Worm (Caenorhabditis elegans) whole organism, L4/young adult: ENCODE results near the gene cct-6.

ENCODE experiments used
- W03F9.2 ChIP-seq: fragments of 150-350 bp; optimal IDR thresholded peaks from 2 replicates; lab custom pipeline; 2014; ENCODE audit warnings: missing biosample characterization, missing genetic modification characterization
- dao-5 ChIP-seq: sonication (generic microtip); optimal IDR thresholded peaks from 2 replicates; lab custom pipeline; 2016; ENCODE audit warnings: missing genotype, missing genetic modification characterization, moderate library complexity, missing compliant biosample characterization
- him-1 ChIP-seq: sonication (generic microtip); optimal IDR thresholded peaks from 2 replicates; lab custom pipeline; 2016; ENCODE audit warnings: missing genotype, missing genetic modification reagents, missing genetic modification characterization, missing compliant biosample characterization

Gene cct-6

ce11 chrIII:5863774-5864173 lies 8.3 kb upstream of the cct-6 start, which contains the start of gene dnpp-1:
dnpp-1 (minus strand) TSS chrIII:5863803.
- TF ChIP-seq him-1 (no peak), dao-5 (tag; lab: Kevin White, UChicago) (no peak), W03F9.2 (tag; lab: Kevin White, UChicago) (peak; percentile 16)

- TF ChIP-seq him-1, result no peak
- TF ChIP-seq dao-5 (tag; lab: Kevin White, UChicago), result no peak
- TF ChIP-seq W03F9.2 (tag; lab: Kevin White, UChicago), result no peak
These were observed 3.5 kb upstream of the cct-6 start, which contains the start of gene dpf-4 for ce11 chrIII:5859008-5859407. dpf-4 (plus strand) TSS chrIII:5859308.

- no peak for TF ChIP-seq him-1
- no peak for TF ChIP-seq dao-5 (tag; lab: Kevin White, UChicago)
- peak; percentile 1 for TF ChIP-seq W03F9.2 (tag; lab: Kevin White, UChicago)
These were observed 2.2 kb downstream of the cct-6 start, which contains the start of gene ddx-23 for ce11 chrIII:5853240-5853639. ddx-23 (minus strand) TSS chrIII:5853269.

- no peak for TF ChIP-seq him-1
- no peak for TF ChIP-seq dao-5 (tag; lab: Kevin White, UChicago)
- no peak for TF ChIP-seq W03F9.2 (tag; lab: Kevin White, UChicago)
These were observed 9.1 kb downstream of the cct-6 start for ce11 chrIII:5846412-5846811.

- TF ChIP-seq him-1 (peak; percentile 83), W03F9.2 (tag; lab: Kevin White, UChicago) (no peak)
These were observed 10.0 kb downstream of the cct-6 start for ce11 chrIII:5845483-5845882.

ce11 chrIII:5843662-5844061 lies 11.8 kb downstream of the cct-6 start:
- TF ChIP-seq him-1 (no peak), dao-5 (tag; lab: Kevin White, UChicago) (no peak), W03F9.2 (tag; lab: Kevin White, UChicago) (no peak)

ce11 chrIII:5842920-5843319 lies 12.6 kb downstream of the cct-6 start:
- TF ChIP-seq W03F9.2 (tag; lab: Kevin White, UChicago) (no peak), dao-5 (tag; lab: Kevin White, UChicago) (no peak), him-1 (no peak)

ce11 chrIII:5841676-5842075 lies 13.8 kb downstream of the cct-6 start:
- TF ChIP-seq dao-5 (tag; lab: Kevin White, UChicago), result no peak
- TF ChIP-seq him-1, result no peak
- no peak for TF ChIP-seq W03F9.2 (tag; lab: Kevin White, UChicago)

ce11 chrIII:5840815-5841573 lies 14.5 kb downstream of the cct-6 start:
- TF ChIP-seq W03F9.2 (tag; lab: Kevin White, UChicago), result no peak
- no peak for TF ChIP-seq dao-5 (tag; lab: Kevin White, UChicago)
- no peak for TF ChIP-seq him-1

ce11 chrIII:5840277-5840676 lies 15.2 kb downstream of the cct-6 start:
- TF ChIP-seq W03F9.2 (tag; lab: Kevin White, UChicago) (no peak), him-1 (no peak), dao-5 (tag; lab: Kevin White, UChicago) (no peak)

- TF ChIP-seq W03F9.2 (tag; lab: Kevin White, UChicago) (no peak), dao-5 (tag; lab: Kevin White, UChicago) (no peak), him-1 (no peak)
These were observed 15.9 kb downstream of the cct-6 start for ce11 chrIII:5839598-5839997.

ce11 chrIII:5839147-5839546 lies 16.3 kb downstream of the cct-6 start:
- no peak for TF ChIP-seq W03F9.2 (tag; lab: Kevin White, UChicago)
- no peak for TF ChIP-seq him-1
- TF ChIP-seq dao-5 (tag; lab: Kevin White, UChicago), result no peak

- TF ChIP-seq dao-5 (tag; lab: Kevin White, UChicago) (no peak), W03F9.2 (tag; lab: Kevin White, UChicago) (no peak), him-1 (no peak)
These were observed 17.1 kb downstream of the cct-6 start for ce11 chrIII:5838159-5839046.

- no peak for TF ChIP-seq W03F9.2 (tag; lab: Kevin White, UChicago)
- no peak for TF ChIP-seq him-1
- TF ChIP-seq dao-5 (tag; lab: Kevin White, UChicago), result no peak
These were observed 18.7 kb downstream of the cct-6 start, which contains the start of gene W04D12.1 for ce11 chrIII:5836816-5837215. W04D12.1 (plus strand) TSS chrIII:5836926.
